Comparison of ENCODE assay signal across 1 fruit fly cellular context in genomic region chr3L:17576093-17576885, dm6.
A peak's percentile ranks its signal among the peaks of the same experiment; 100 is the strongest.
TF ChIP-seq lines count a peak whose summit lies in the region.

No protein-coding gene starts in this region.

TF ChIP-seq in whole organism, embryonic, 481 proteins besides CTCF, POLR2A, EP300 and RAD21 (continued from another document):
- TF ChIP-seq seq (GFP tag; IDR thresholded peaks at IDR 0.05; lab: Robert Waterston, UW): no peak
- TF ChIP-seq CG34224 (GFP tag; IDR thresholded peaks at IDR 0.05; lab: Robert Waterston, UW; ENCODE audit: partially characterized antibody): 0 out of 3 replicates have a peak, but pooled peaks have one; percentile 31
- TF ChIP-seq Jarid2 (GFP tag; optimal IDR thresholded peaks at IDR 0.05; lab: Kevin White, UChicago): peak; percentile 69
- TF ChIP-seq oc (tag; optimal IDR thresholded peaks at IDR 0.05; lab: Kevin White, UChicago): no peak
- TF ChIP-seq BEAF-32 (GFP tag; optimal IDR thresholded peaks at IDR 0.05; lab: Kevin White, UChicago): no peak
- TF ChIP-seq sens-2 (GFP tag; IDR thresholded peaks at IDR 0.05; lab: Robert Waterston, UW): no peak
- TF ChIP-seq CG12071 (GFP tag; optimal IDR thresholded peaks at IDR 0.05; lab: Kevin White, UChicago): no peak
- 0 out of 2 replicates have a peak, but pooled peaks have one; percentile 15 for TF ChIP-seq H2.0 (GFP tag; IDR thresholded peaks at IDR 0.05; lab: Robert Waterston, UW)
- peak; percentile 42 for TF ChIP-seq CG12155 (GFP tag; optimal IDR thresholded peaks at IDR 0.05; lab: Kevin White, UChicago)
- TF ChIP-seq rib (GFP tag; IDR thresholded peaks at IDR 0.05; lab: Robert Waterston, UW): peak; percentile 77
- peak; percentile 12; the same call in 1 of the 2 replicates for TF ChIP-seq Scr (GFP tag; IDR thresholded peaks at IDR 0.05; lab: Robert Waterston, UW; ENCODE audit: partially characterized antibody)
- TF ChIP-seq CG16813 (GFP tag; IDR thresholded peaks at IDR 0.05; lab: Robert Waterston, UW; ENCODE audit: partially characterized antibody): no peak
- TF ChIP-seq lbe (GFP tag; optimal IDR thresholded peaks at IDR 0.05; lab: Kevin White, UChicago): peak; percentile 50
- no peak for TF ChIP-seq CG8944 (GFP tag; optimal IDR thresholded peaks at IDR 0.05; lab: Kevin White, UChicago)
- TF ChIP-seq CG6765 (GFP tag; optimal IDR thresholded peaks at IDR 0.05; lab: Kevin White, UChicago): no peak
- TF ChIP-seq slbo (GFP tag; IDR thresholded peaks at IDR 0.05; lab: Robert Waterston, UW): no peak
- peak; percentile 49 for TF ChIP-seq CG8281 (tag; optimal IDR thresholded peaks at IDR 0.05; lab: Kevin White, UChicago)
- TF ChIP-seq CG2129 (GFP tag; IDR thresholded peaks at IDR 0.05; lab: Robert Waterston, UW; ENCODE audit: partially characterized antibody): no peak
- no peak for TF ChIP-seq pfk (GFP tag; optimal IDR thresholded peaks at IDR 0.05; lab: Kevin White, UChicago)
- peak; percentile 50 for TF ChIP-seq Drgx (GFP tag; IDR thresholded peaks at IDR 0.05; lab: Robert Waterston, UW)
- no peak for TF ChIP-seq Elba2 (GFP tag; optimal IDR thresholded peaks at IDR 0.05; lab: Kevin White, UChicago)
- no peak for TF ChIP-seq gcm (GFP tag; optimal IDR thresholded peaks at IDR 0.05; lab: Kevin White, UChicago)
- TF ChIP-seq CG17829 (tag; optimal IDR thresholded peaks at IDR 0.05; lab: Kevin White, UChicago): no peak
- TF ChIP-seq D19B (GFP tag; optimal IDR thresholded peaks at IDR 0.05; lab: Kevin White, UChicago): no peak
- TF ChIP-seq sens (GFP tag; lab: Kevin White, UChicago): peak; percentile 61
- TF ChIP-seq gcm2 (GFP tag; optimal IDR thresholded peaks at IDR 0.05; lab: Kevin White, UChicago): no peak
- no peak for TF ChIP-seq CG7963 (GFP tag; IDR thresholded peaks at IDR 0.05; lab: Robert Waterston, UW; ENCODE audit: partially characterized antibody)
- peak; percentile 89 for TF ChIP-seq CG6175 (GFP tag; IDR thresholded peaks at IDR 0.05; lab: Robert Waterston, UW)
- TF ChIP-seq cg (GFP tag; optimal IDR thresholded peaks at IDR 0.05; lab: Kevin White, UChicago): peak; percentile 95
- TF ChIP-seq CG30020 (tag; optimal IDR thresholded peaks at IDR 0.05; lab: Kevin White, UChicago): no peak
- TF ChIP-seq Asciz (GFP tag; optimal IDR thresholded peaks at IDR 0.05; lab: Kevin White, UChicago): peak; percentile 19
- TF ChIP-seq CG13287 (GFP tag; IDR thresholded peaks at IDR 0.05; lab: Robert Waterston, UW; ENCODE audit: partially characterized antibody): peak; percentile 47; the same call in 1 of the 2 replicates
- 0 out of 3 replicates have a peak, but pooled peaks have one; percentile 54 for TF ChIP-seq ci (GFP tag; IDR thresholded peaks at IDR 0.05; lab: Robert Waterston, UW)
- no peak for TF ChIP-seq CG9876 (GFP tag; optimal IDR thresholded peaks at IDR 0.05; lab: Kevin White, UChicago)
- TF ChIP-seq ftz-f1 (GFP tag; optimal IDR thresholded peaks at IDR 0.05; lab: Kevin White, UChicago): peak; percentile 71
- TF ChIP-seq Dfd (GFP tag; optimal IDR thresholded peaks at IDR 0.05; lab: Kevin White, UChicago): no peak
- TF ChIP-seq B-H2 (GFP tag; optimal IDR thresholded peaks at IDR 0.05; lab: Kevin White, UChicago): no peak
